Worm (Caenorhabditis elegans): Measurements from ENCODE around the gene daf-3.

Gene daf-3

DNA sequence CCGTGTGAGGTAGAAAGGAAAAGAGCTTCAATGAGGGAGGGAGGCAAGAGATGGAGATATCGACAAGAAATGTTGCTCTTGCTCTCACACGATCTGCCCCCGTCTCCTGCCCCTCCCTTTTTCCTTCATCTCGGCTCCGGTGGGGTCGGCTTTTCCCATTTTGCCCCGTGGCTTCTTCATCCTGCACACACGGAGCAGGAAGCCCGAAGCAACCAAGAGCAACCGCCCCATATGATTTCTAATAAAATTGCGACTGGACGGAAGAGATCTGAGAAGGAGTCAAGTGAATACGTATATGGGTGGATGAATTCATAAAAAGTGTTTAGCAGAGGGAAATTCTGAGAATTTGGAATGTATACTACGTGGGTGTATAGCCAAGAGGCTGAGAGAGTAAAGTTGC, 19.4 kb upstream of the daf-3 start:
- peak; percentile 51 for TF ChIP-seq him-1 (tag; optimal IDR thresholded peaks at IDR 0.05)
- TF ChIP-seq dao-5 (tag; optimal IDR thresholded peaks at IDR 0.05) = no peak

DNA sequence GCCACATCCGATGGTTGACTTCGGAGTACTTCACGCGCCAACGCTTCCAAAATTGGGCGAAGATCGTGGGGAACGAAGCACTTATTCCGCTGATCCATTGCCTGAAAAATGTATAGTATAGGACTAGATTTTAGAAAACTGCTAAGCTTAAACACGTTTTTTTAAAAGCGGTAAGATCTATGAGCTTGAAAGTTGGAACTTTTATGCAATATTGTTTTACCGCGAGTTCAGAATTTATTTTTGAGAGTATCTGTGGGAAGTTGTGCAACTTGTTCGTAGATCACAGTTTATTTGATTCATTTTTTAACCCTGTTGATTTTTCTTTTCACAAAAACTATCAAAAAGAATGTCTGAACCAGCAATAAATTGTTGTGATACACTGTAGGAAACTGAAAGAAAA, 16.1 kb upstream of the daf-3 start, which contains the start of gene F39H12.3:
F39H12.3 (minus strand) TSS at position 101 of the 400 bp plus-strand sequence.
- no peak for TF ChIP-seq him-1 (tag; optimal IDR thresholded peaks at IDR 0.05)
- no peak for TF ChIP-seq dao-5 (tag; optimal IDR thresholded peaks at IDR 0.05)
- no peak for TF ChIP-seq W03F9.2 (tag; optimal IDR thresholded peaks at IDR 0.05)

ce11 chrX:834478-834877, 9.2 kb upstream of the daf-3 start, which contains the start of gene F39H12.1:
Gene F39H12.1, plus strand, starts transcription at chrX:834778.
- TF ChIP-seq dao-5 (tag; optimal IDR thresholded peaks at IDR 0.05) (no peak), him-1 (tag; optimal IDR thresholded peaks at IDR 0.05) (no peak), W03F9.2 (tag; optimal IDR thresholded peaks at IDR 0.05) (no peak)

- no peak for TF ChIP-seq W03F9.2 (tag; optimal IDR thresholded peaks at IDR 0.05)
Measured at ce11 chrX:830185-830584, 4.9 kb upstream of the daf-3 start.

DNA sequence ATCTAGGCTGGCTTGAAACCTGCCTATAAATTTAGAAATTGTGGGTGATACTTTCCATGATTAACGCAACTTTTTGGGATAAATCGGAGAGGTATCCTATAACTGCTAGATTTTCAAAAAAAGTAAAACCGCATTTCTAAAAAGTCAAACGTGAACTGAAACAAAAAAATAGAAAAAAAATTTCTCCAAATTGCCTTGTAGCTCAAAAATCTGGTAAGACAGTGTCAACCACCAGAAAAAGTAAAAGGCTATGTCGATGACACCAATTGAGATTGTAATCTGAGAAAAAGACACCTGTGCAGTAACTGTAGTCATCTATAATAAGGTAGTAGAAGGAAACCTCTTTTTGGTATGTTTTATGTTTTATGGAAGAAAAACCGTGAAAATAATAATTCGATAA, 3.3 kb upstream of the daf-3 start, which contains the start of gene wdr-54:
wdr-54 (plus strand) TSS at position 301 of the 400 bp plus-strand sequence.
- no peak for TF ChIP-seq W03F9.2 (tag; optimal IDR thresholded peaks at IDR 0.05)
- no peak for TF ChIP-seq dao-5 (tag; optimal IDR thresholded peaks at IDR 0.05)
- no peak for TF ChIP-seq him-1 (tag; optimal IDR thresholded peaks at IDR 0.05)

ce11 chrX:827502-827901, 2.2 kb upstream of the daf-3 start:
- TF ChIP-seq W03F9.2 (tag; optimal IDR thresholded peaks at IDR 0.05) = no peak
- peak; percentile 48 for TF ChIP-seq him-1 (tag; optimal IDR thresholded peaks at IDR 0.05)
- no peak for TF ChIP-seq dao-5 (tag; optimal IDR thresholded peaks at IDR 0.05)

- no peak for TF ChIP-seq dao-5 (tag; optimal IDR thresholded peaks at IDR 0.05)
- TF ChIP-seq him-1 (tag; optimal IDR thresholded peaks at IDR 0.05) = no peak
- TF ChIP-seq W03F9.2 (tag; optimal IDR thresholded peaks at IDR 0.05) = no peak
Measured at ce11 chrX:825924-826323, 649 bp upstream of the daf-3 start.

ce11 chrX:823736-824135, 1.5 kb downstream of the daf-3 start:
- no peak for TF ChIP-seq dao-5 (tag; optimal IDR thresholded peaks at IDR 0.05)
- no peak for TF ChIP-seq W03F9.2 (tag; optimal IDR thresholded peaks at IDR 0.05)
- TF ChIP-seq him-1 (tag; optimal IDR thresholded peaks at IDR 0.05) = no peak

DNA sequence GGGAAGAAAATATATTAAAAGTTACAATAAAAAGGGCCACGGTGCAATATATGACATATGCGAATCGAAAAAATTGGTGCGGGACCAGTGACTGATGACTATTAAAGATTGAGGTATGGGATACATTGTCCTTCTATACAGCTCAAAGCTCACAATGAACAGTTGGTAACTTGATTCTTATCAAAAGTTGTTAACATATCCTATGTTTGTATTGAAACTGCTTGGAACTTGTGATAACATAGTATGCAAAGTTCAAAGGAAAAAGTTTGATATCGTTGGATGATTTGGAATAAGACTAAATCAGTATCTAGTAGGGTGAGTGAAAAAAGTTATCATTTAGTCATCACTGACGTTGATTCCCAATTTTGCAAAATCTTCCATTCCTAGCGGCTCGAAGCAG, 7.3 kb downstream of the daf-3 start:
- TF ChIP-seq W03F9.2 (tag; optimal IDR thresholded peaks at IDR 0.05) (no peak), him-1 (tag; optimal IDR thresholded peaks at IDR 0.05) (no peak), dao-5 (tag; optimal IDR thresholded peaks at IDR 0.05) (no peak)

DNA sequence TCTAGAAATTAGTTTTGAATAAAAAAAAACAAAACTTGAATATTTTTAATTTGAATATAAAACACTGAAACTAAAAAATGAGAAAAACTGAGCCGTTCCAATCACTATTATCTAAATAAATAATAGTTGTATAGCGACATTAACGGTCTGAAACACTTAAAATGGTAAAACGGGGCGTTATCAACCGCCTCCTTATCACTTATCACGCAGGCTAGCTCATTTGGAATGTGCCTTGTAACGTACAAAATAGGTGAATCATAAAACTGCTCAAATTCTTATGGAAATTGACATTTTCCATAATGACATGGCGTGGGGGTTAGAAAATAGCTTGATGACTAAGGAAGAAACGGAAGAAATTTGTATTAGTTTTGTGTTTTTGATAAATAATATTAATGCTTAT, 9.3 kb downstream of the daf-3 start, which contains the start of gene ifd-2:
ifd-2 (minus strand) TSS at position 1 of the 400 bp plus-strand sequence.
- no peak for TF ChIP-seq him-1 (tag; optimal IDR thresholded peaks at IDR 0.05)

DNA sequence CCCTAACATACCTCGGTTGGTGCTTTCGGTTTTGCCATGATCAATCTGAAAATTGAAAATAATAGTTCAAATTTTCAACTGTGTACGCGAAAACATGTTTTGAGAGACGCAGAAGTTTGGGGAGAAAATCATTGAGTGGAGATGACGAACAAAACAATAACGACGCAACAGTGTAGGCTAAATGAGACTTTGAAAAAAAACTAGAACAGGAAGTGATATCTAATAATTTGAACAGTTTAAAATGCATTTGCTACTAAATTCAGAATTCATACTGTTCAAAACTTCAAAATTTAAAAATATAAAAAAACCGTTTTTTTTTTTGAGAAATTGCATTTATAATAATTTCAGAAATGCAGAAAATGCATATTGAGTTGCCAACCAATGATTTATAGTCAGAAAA, 12.2 kb downstream of the daf-3 start, which contains the start of gene F25E2.3:
F25E2.3 (minus strand) TSS at position 101 of the 400 bp plus-strand sequence.
- no peak for TF ChIP-seq dao-5 (tag; optimal IDR thresholded peaks at IDR 0.05)
- no peak for TF ChIP-seq W03F9.2 (tag; optimal IDR thresholded peaks at IDR 0.05)
- no peak for TF ChIP-seq him-1 (tag; optimal IDR thresholded peaks at IDR 0.05)

DNA sequence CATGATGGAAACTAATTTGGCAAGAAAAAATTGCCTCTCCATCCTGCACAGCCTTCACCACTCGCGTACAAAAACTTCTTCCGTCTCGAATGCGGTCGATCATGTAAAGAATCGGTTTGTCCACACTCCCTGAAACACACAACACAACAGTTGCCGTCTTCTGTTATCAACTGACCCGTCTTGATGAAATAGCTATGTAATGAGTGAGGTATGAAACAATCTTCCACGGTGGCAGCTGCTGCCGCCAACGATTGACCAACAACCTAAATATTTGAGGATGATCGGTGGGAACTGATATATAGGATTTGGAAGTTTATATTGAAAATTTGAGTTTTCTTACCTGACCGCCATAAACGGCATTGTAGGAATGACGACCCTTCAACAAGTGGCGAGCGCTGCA, 13.0 kb downstream of the daf-3 start:
- TF ChIP-seq him-1 (tag; optimal IDR thresholded peaks at IDR 0.05) (no peak), dao-5 (tag; optimal IDR thresholded peaks at IDR 0.05) (no peak), W03F9.2 (tag; optimal IDR thresholded peaks at IDR 0.05) (no peak)

ce11 chrX:810694-811093, 14.6 kb downstream of the daf-3 start, which contains the start of gene F25E2.2:
Gene F25E2.2, minus strand, starts transcription at chrX:810794.
- TF ChIP-seq him-1 (tag; optimal IDR thresholded peaks at IDR 0.05) = no peak
- TF ChIP-seq W03F9.2 (tag; optimal IDR thresholded peaks at IDR 0.05) = no peak
- TF ChIP-seq dao-5 (tag; optimal IDR thresholded peaks at IDR 0.05) = no peak

DNA sequence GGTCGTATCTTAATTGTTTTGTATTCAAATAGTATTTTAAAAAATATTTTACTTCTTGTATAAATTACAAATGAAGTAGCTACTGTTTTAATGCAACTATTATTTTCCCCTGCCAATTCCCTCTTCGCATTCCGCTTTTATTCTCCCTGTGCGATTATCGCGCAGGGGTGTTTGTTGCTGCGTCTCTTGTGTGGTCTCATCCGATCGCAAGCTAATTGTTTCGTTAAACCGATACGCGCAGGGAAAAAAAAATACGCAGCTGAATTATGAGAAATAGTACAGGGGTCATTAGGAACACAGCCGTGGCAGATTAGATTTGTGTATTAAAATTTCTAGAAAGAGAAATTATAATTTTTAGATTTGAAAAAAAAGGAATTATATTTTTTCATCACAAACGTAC, 18.8 kb downstream of the daf-3 start:
- TF ChIP-seq him-1 (tag; optimal IDR thresholded peaks at IDR 0.05) (peak; percentile 99), dao-5 (tag; optimal IDR thresholded peaks at IDR 0.05) (peak; percentile 67), W03F9.2 (tag; optimal IDR thresholded peaks at IDR 0.05) (peak; percentile 98)

ce11 chrX:802478-802877, 22.8 kb downstream of the daf-3 start, which contains the start of gene gtr-1:
Gene gtr-1, plus strand, starts transcription at chrX:802778.
- TF ChIP-seq W03F9.2 (tag; optimal IDR thresholded peaks at IDR 0.05) (no peak), dao-5 (tag; optimal IDR thresholded peaks at IDR 0.05) (no peak), him-1 (tag; optimal IDR thresholded peaks at IDR 0.05) (no peak)
